Worm (Caenorhabditis elegans): ENCODE measurements around the gene srd-56.
A peak's percentile ranks its signal among the peaks of the same experiment; 100 is the strongest.

srd-56 gene

ce11 chrII:7228646-7229200, 25.7 kb upstream of the srd-56 start, which contains the start of gene F32A5.4:
Gene F32A5.4 (plus strand): TSS chrII:7229150.
- TF ChIP-seq ama-1 (optimal IDR thresholded peaks at IDR 0.05) (peak; percentile 62), ama-1 (GFP tag; optimal IDR thresholded peaks at IDR 0.05) (no peak), B0261.1 (tag; optimal IDR thresholded peaks at IDR 0.05) (no peak), hsf-1 (GFP tag; IDR thresholded peaks at IDR 0.05) (0 out of 2 replicates have a peak, but pooled peaks have one; percentile 37)

- TF ChIP-seq tlf-1 (GFP tag; optimal IDR thresholded peaks at IDR 0.05) (no peak), ceh-79 (tag; optimal IDR thresholded peaks at IDR 0.05) (no peak), C06A6.2 (GFP tag; conservative IDR thresholded peaks at IDR 0.05) (no peak), madf-6 (GFP tag; IDR thresholded peaks at IDR 0.05) (peak; percentile 60), T26A5.8 (tag; optimal IDR thresholded peaks at IDR 0.05) (no peak), attf-3 (GFP tag; conservative IDR thresholded peaks at IDR 0.05) (no peak), Y67H2A.10 (GFP tag; conservative IDR thresholded peaks at IDR 0.05) (no peak), nfya-2 (GFP tag; IDR thresholded peaks at IDR 0.05) (no peak), lin-26 (GFP tag; IDR thresholded peaks at IDR 0.05) (no peak), repo-1 (tag; optimal IDR thresholded peaks at IDR 0.05) (no peak), zfh-2 (GFP tag; conservative IDR thresholded peaks at IDR 0.05) (no peak), B0035.1 (tag; optimal IDR thresholded peaks at IDR 0.05) (no peak), F55B11.4 (tag; optimal IDR thresholded peaks at IDR 0.05; ENCODE audit: borderline replicate concordance, insufficient read depth) (no peak), F37B4.10 (GFP tag; IDR thresholded peaks at IDR 0.05) (no peak), ceh-40 (GFP tag; IDR thresholded peaks at IDR 0.05) (no peak), ceh-58 (GFP tag; IDR thresholded peaks at IDR 0.05) (no peak), B0261.1 (tag; optimal IDR thresholded peaks at IDR 0.05) (no peak), let-607 (tag; optimal IDR thresholded peaks at IDR 0.05) (no peak), lir-1 (GFP tag; conservative IDR thresholded peaks at IDR 0.05) (no peak), lag-1 (GFP tag; IDR thresholded peaks at IDR 0.05) (no peak), cebp-2 (GFP tag; IDR thresholded peaks at IDR 0.05) (no peak), madf-8 (GFP tag; conservative IDR thresholded peaks at IDR 0.05) (peak; percentile 36), rec-8 (tag; optimal IDR thresholded peaks at IDR 0.05) (no peak), ccch-3 (GFP tag; optimal IDR thresholded peaks at IDR 0.05) (no peak), ztf-3 (GFP tag; optimal IDR thresholded peaks at IDR 0.05) (no peak), efl-1 (GFP tag; optimal IDR thresholded peaks at IDR 0.05) (peak; percentile 61), let-526 (GFP tag; IDR thresholded peaks at IDR 0.05) (no peak), unc-130 (GFP tag; optimal IDR thresholded peaks at IDR 0.05) (no peak), dpff-1 (tag; optimal IDR thresholded peaks at IDR 0.05) (no peak), ztf-18 (tag; optimal IDR thresholded peaks at IDR 0.05) (no peak), aptf-2 (GFP tag; conservative IDR thresholded peaks at IDR 0.05) (peak; percentile 99), hmg-1.2 (GFP tag; IDR thresholded peaks at IDR 0.05) (no peak)
Observed at ce11 chrII:7225864-7226522, 23.0 kb upstream of the srd-56 start, which contains the start of gene clh-3. Gene clh-3 (minus strand): TSS chrII:7225914.

- TF ChIP-seq lag-1 (GFP tag; IDR thresholded peaks at IDR 0.05), result no peak
- no peak for TF ChIP-seq B0261.1 (tag; optimal IDR thresholded peaks at IDR 0.05)
- no peak for TF ChIP-seq F33H1.4 (GFP tag; IDR thresholded peaks at IDR 0.05)
- no peak for TF ChIP-seq Y56A3A.18 (GFP tag; IDR thresholded peaks at IDR 0.05)
- TF ChIP-seq T07F8.4 (tag; optimal IDR thresholded peaks at IDR 0.05), result no peak
- TF ChIP-seq ceh-27 (GFP tag; optimal IDR thresholded peaks at IDR 0.05), result no peak
- TF ChIP-seq nfyb-1 (GFP tag; IDR thresholded peaks at IDR 0.05), result no peak
- no peak for TF ChIP-seq hlh-12 (tag; optimal IDR thresholded peaks at IDR 0.05)
- TF ChIP-seq hsf-1 (GFP tag; IDR thresholded peaks at IDR 0.05), result no peak
- TF ChIP-seq hmg-1.2 (GFP tag; IDR thresholded peaks at IDR 0.05), result no peak
- no peak for TF ChIP-seq nfya-2 (GFP tag; IDR thresholded peaks at IDR 0.05)
- TF ChIP-seq D2030.7 (GFP tag; IDR thresholded peaks at IDR 0.05), result no peak
- TF ChIP-seq ztf-26 (tag; optimal IDR thresholded peaks at IDR 0.05), result no peak
- no peak for TF ChIP-seq him-1 (tag; optimal IDR thresholded peaks at IDR 0.05)
- no peak for TF ChIP-seq snpc-1.3 (tag; optimal IDR thresholded peaks at IDR 0.05; ENCODE audit: insufficient read depth)
- TF ChIP-seq madf-6 (GFP tag; IDR thresholded peaks at IDR 0.05), result no peak
- TF ChIP-seq ztf-6 (GFP tag; IDR thresholded peaks at IDR 0.05), result no peak
- TF ChIP-seq T26A5.8 (tag; optimal IDR thresholded peaks at IDR 0.05), result no peak
Observed at ce11 chrII:7224074-7224473, 21.1 kb upstream of the srd-56 start.
